Fruit fly (Drosophila melanogaster) whole organism, embryonic: ENCODE results near the gene CG12728.

Experiments
- Aef1 ChIP-seq: fragments of 200-800 bp; sonication (Bioruptor generic); IDR thresholded peaks from 3 replicates; pipeline ENCODE4 v1.3.6; 2022; ENCODE audit warnings: missing biosample characterization, missing genetic modification characterization
- Blimp-1 ChIP-seq: fragments of 200-800 bp; sonication (Bioruptor generic); optimal IDR thresholded peaks from 3 replicates; lab custom pipeline; 2018; ENCODE audit warnings: missing biosample characterization, missing genetic modification characterization, mild to moderate bottlenecking, moderate library complexity, missing genetic modification reagents
- CG11504 ChIP-seq: fragments of 200-800 bp; sonication (Bioruptor generic); optimal IDR thresholded peaks from 3 replicates; lab custom pipeline; 2019; ENCODE audit warnings: missing biosample characterization, mild to moderate bottlenecking, missing genetic modification characterization, moderate library complexity
- CG12104 ChIP-seq: fragments of 200-800 bp; sonication (Bioruptor generic); optimal IDR thresholded peaks from 3 replicates; lab custom pipeline; 2016; ENCODE audit warnings: missing biosample characterization, missing genetic modification characterization
- CG12155 ChIP-seq: fragments of 200-800 bp; sonication (Bioruptor generic); optimal IDR thresholded peaks from 3 replicates; lab custom pipeline; 2016; ENCODE audit warnings: missing biosample characterization, missing genetic modification characterization
- CG14860 ChIP-seq: fragments of 200-800 bp; sonication (Bioruptor generic); IDR thresholded peaks from 3 replicates; pipeline ENCODE4 v1.3.6; 2022; ENCODE audit warnings: missing biosample characterization, missing genetic modification characterization; ENCODE audit not compliant: partially characterized antibody
- CG15479 ChIP-seq: fragments of 200-800 bp; sonication (Bioruptor generic); optimal IDR thresholded peaks from 3 replicates; lab custom pipeline; 2019; ENCODE audit warnings: missing biosample characterization, mild to moderate bottlenecking, missing genetic modification characterization, moderate library complexity
- CG15696 ChIP-seq: fragments of 200-800 bp; sonication (Bioruptor generic); optimal IDR thresholded peaks from 2 replicates; lab custom pipeline; 2019; ENCODE audit warnings: missing biosample characterization, mild to moderate bottlenecking, missing genetic modification characterization, moderate library complexity
- CG17912 ChIP-seq: fragments of 200-800 bp; sonication (Bioruptor generic); optimal IDR thresholded peaks from 2 replicates; lab custom pipeline; 2018; ENCODE audit warnings: missing biosample characterization, mild to moderate bottlenecking, missing genetic modification characterization
- CG1792 ChIP-seq: fragments of 200-800 bp; sonication (Bioruptor generic); optimal IDR thresholded peaks from 2 replicates; lab custom pipeline; 2016; ENCODE audit warnings: missing biosample characterization, missing genetic modification characterization
- CG1832 ChIP-seq: fragments of 200-800 bp; sonication (Bioruptor generic); optimal IDR thresholded peaks from 2 replicates; lab custom pipeline; 2017; ENCODE audit warnings: missing biosample characterization, mild to moderate bottlenecking, missing genetic modification characterization, inconsistent platforms
- CG30020 ChIP-seq: fragments of 200-800 bp; optimal IDR thresholded peaks from 2 replicates; lab custom pipeline; 2019; ENCODE audit warnings: missing biosample characterization, mild to moderate bottlenecking, missing genetic modification characterization, moderate library complexity
- CG31388 ChIP-seq: fragments of 200-800 bp; sonication (Bioruptor generic); optimal IDR thresholded peaks from 2 replicates; lab custom pipeline; 2016; ENCODE audit warnings: missing biosample characterization, missing genetic modification characterization
- CG32767 ChIP-seq: fragments of 200-800 bp; sonication (Bioruptor generic); IDR thresholded peaks from 2 replicates; pipeline ENCODE4 v1.3.6; 2022; ENCODE audit warnings: missing biosample characterization, missing genetic modification characterization
- CG5245 ChIP-seq: fragments of 200-800 bp; sonication (Bioruptor generic); optimal IDR thresholded peaks from 3 replicates; lab custom pipeline; 2016; ENCODE audit warnings: missing biosample characterization, missing genetic modification characterization
- CG7372 ChIP-seq: fragments of 200-800 bp; sonication (Bioruptor generic); IDR thresholded peaks from 2 replicates; pipeline ENCODE4 v1.3.6; 2022; ENCODE audit warnings: missing biosample characterization, missing genetic modification characterization
- CG9932 ChIP-seq: fragments of 200-800 bp; sonication (Bioruptor generic); IDR thresholded peaks from 2 replicates; pipeline ENCODE4 v1.3.6; 2022; ENCODE audit warnings: missing biosample characterization, missing genetic modification characterization
- Dfd ChIP-seq, 2 experiments: fragments of >200 bp; optimal IDR thresholded peaks; 2 replicates each; lab custom pipeline; 2017; ENCODE audit warnings: missing biosample characterization in 2 of 2, missing genetic modification characterization in 2 of 2
- Dll ChIP-seq: fragments of 200-800 bp; sonication (Bioruptor generic); IDR thresholded peaks from 4 replicates; pipeline ENCODE4 v1.3.6; 2022; ENCODE audit warnings: missing biosample characterization, missing genetic modification characterization; ENCODE audit not compliant: partially characterized antibody
- Hmx ChIP-seq: fragments of 200-800 bp; sonication (Bioruptor generic); optimal IDR thresholded peaks from 2 replicates; lab custom pipeline; 2016; ENCODE audit warnings: missing biosample characterization, missing genetic modification characterization
- Kr ChIP-seq: fragments of 200-800 bp; sonication (Bioruptor generic); optimal IDR thresholded peaks from 2 replicates; lab custom pipeline; 2017; ENCODE audit warnings: missing biosample characterization, mild to moderate bottlenecking, missing genetic modification characterization
- MBD-R2 ChIP-seq: fragments of 200-800 bp; sonication (Bioruptor generic); IDR thresholded peaks from 2 replicates; pipeline ENCODE4 v1.3.6; 2022; ENCODE audit warnings: missing biosample characterization, missing genetic modification characterization
- MTF-1 ChIP-seq: fragments of 200-800 bp; sonication (Bioruptor generic); optimal IDR thresholded peaks from 2 replicates; lab custom pipeline; 2018; ENCODE audit warnings: missing biosample characterization, mild to moderate bottlenecking, missing genetic modification characterization, borderline replicate concordance
- Neu2 ChIP-seq: fragments of 200-800 bp; sonication (Bioruptor generic); optimal IDR thresholded peaks from 3 replicates; lab custom pipeline; 2016; ENCODE audit warnings: missing biosample characterization, missing genetic modification characterization, borderline replicate concordance
- Opbp ChIP-seq: fragments of 200-800 bp; sonication (Bioruptor generic); IDR thresholded peaks from 3 replicates; pipeline ENCODE4 v1.3.6; 2022; ENCODE audit warnings: missing biosample characterization, missing genetic modification characterization; ENCODE audit not compliant: partially characterized antibody
- Poxn ChIP-seq: fragments of 200-800 bp; sonication (Bioruptor generic); IDR thresholded peaks from 2 replicates; pipeline ENCODE4 v1.3.6; 2022; ENCODE audit warnings: missing biosample characterization, missing genetic modification characterization
- Sin3A ChIP-seq: fragments of >200 bp; optimal IDR thresholded peaks from 2 replicates; lab custom pipeline; 2018
- Taf1 ChIP-seq: fragments of 200-800 bp; sonication (Bioruptor generic); IDR thresholded peaks from 2 replicates; pipeline ENCODE4 v1.3.6; 2022; ENCODE audit warnings: missing biosample characterization, missing genetic modification characterization
- Xbp1 ChIP-seq: fragments of 200-800 bp; sonication (Bioruptor generic); optimal IDR thresholded peaks from 3 replicates; lab custom pipeline; 2016; ENCODE audit warnings: missing biosample characterization, mild to moderate bottlenecking, missing genetic modification characterization
- ash1 ChIP-seq: fragments of 200-800 bp; sonication (Bioruptor generic); optimal IDR thresholded peaks from 2 replicates; lab custom pipeline; 2018; ENCODE audit warnings: missing biosample characterization, mild to moderate bottlenecking, missing genetic modification characterization
- az2 ChIP-seq: fragments of 200-800 bp; sonication (Bioruptor generic); optimal IDR thresholded peaks from 3 replicates; lab custom pipeline; 2016; ENCODE audit warnings: missing biosample characterization, missing genetic modification characterization
- cas ChIP-seq: fragments of 200-800 bp; sonication (Bioruptor generic); IDR thresholded peaks from 2 replicates; pipeline ENCODE4 v1.3.6; 2022; ENCODE audit warnings: missing biosample characterization, missing genetic modification characterization
- chm ChIP-seq: fragments of 200-800 bp; sonication (Bioruptor generic); IDR thresholded peaks from 2 replicates; pipeline ENCODE4 v1.3.6; 2022; ENCODE audit warnings: missing biosample characterization, missing genetic modification characterization
- croc ChIP-seq: fragments of 200-800 bp; sonication (Bioruptor generic); conservative IDR thresholded peaks from 3 replicates; pipeline ENCODE4 v1.3.6; 2022; ENCODE audit warnings: missing biosample characterization, missing genetic modification characterization
- crol ChIP-seq: fragments of 200-800 bp; sonication (Bioruptor generic); IDR thresholded peaks from 2 replicates; pipeline ENCODE4 v1.3.6; 2022; ENCODE audit warnings: missing biosample characterization, missing genetic modification characterization
- dati ChIP-seq: fragments of 200-800 bp; sonication (Bioruptor generic); IDR thresholded peaks from 2 replicates; pipeline ENCODE4 v1.3.6; 2022; ENCODE audit warnings: missing biosample characterization, missing genetic modification characterization
- disco-r ChIP-seq: fragments of 200-800 bp; sonication (Bioruptor generic); optimal IDR thresholded peaks from 2 replicates; lab custom pipeline; 2016; ENCODE audit warnings: missing biosample characterization, missing genetic modification characterization
- dmrt11E ChIP-seq: fragments of 200-800 bp; sonication (Bioruptor generic); optimal IDR thresholded peaks from 3 replicates; lab custom pipeline; 2018; ENCODE audit warnings: missing biosample characterization, mild to moderate bottlenecking, missing genetic modification characterization, moderate library complexity
- emc ChIP-seq: fragments of 200-800 bp; sonication (Bioruptor generic); optimal IDR thresholded peaks from 2 replicates; lab custom pipeline; 2016; ENCODE audit warnings: missing biosample characterization, missing genetic modification characterization
- grn ChIP-seq: fragments of 200-800 bp; sonication (Bioruptor generic); optimal IDR thresholded peaks from 3 replicates; lab custom pipeline; 2017; ENCODE audit warnings: missing biosample characterization, missing genetic modification characterization
- h ChIP-seq: fragments of >200 bp; optimal IDR thresholded peaks from 2 replicates; lab custom pipeline; 2017
- hb ChIP-seq: fragments of 200-800 bp; sonication (Bioruptor generic); IDR thresholded peaks from 3 replicates; pipeline ENCODE4 v1.3.6; 2022; ENCODE audit warnings: missing biosample characterization, missing genetic modification characterization; ENCODE audit not compliant: partially characterized antibody
- hkb ChIP-seq, 2 experiments: fragments of 200-800 bp in 1 of 2; fragments of >200 bp in 1 of 2; sonication (Bioruptor generic) in 1 of 2; IDR thresholded peaks in 1 of 2; optimal IDR thresholded peaks in 1 of 2; 2 replicates each; pipeline versions ENCODE4 v1.3.6 to Lab custom; 2017 to 2022; ENCODE audit warnings: missing biosample characterization in 1 of 2, missing genetic modification characterization in 1 of 2
- lab ChIP-seq: fragments of 200-800 bp; sonication (Bioruptor generic); optimal IDR thresholded peaks from 3 replicates; lab custom pipeline; 2017; ENCODE audit warnings: missing biosample characterization, missing genetic modification characterization, mild to moderate bottlenecking, moderate library complexity, missing genetic modification reagents
- odd ChIP-seq: fragments of 200-800 bp; sonication (Bioruptor generic); optimal IDR thresholded peaks from 2 replicates; lab custom pipeline; 2017; ENCODE audit warnings: missing biosample characterization, mild to moderate bottlenecking, missing genetic modification characterization
- pb ChIP-seq: fragments of 200-800 bp; sonication (Bioruptor generic); optimal IDR thresholded peaks from 3 replicates; lab custom pipeline; 2016; ENCODE audit warnings: missing biosample characterization, missing genetic modification characterization
- scrt ChIP-seq: fragments of 200-800 bp; sonication (Bioruptor generic); optimal IDR thresholded peaks from 2 replicates; lab custom pipeline; 2018; ENCODE audit warnings: missing biosample characterization, mild to moderate bottlenecking, missing genetic modification characterization, moderate library complexity
- sd ChIP-seq: fragments of 200-800 bp; sonication (Bioruptor generic); optimal IDR thresholded peaks from 3 replicates; lab custom pipeline; 2018; ENCODE audit warnings: missing biosample characterization, mild to moderate bottlenecking, missing genetic modification characterization, moderate library complexity
- tap ChIP-seq: fragments of 200-800 bp; optimal IDR thresholded peaks from 3 replicates; lab custom pipeline; 2019; ENCODE audit warnings: missing biosample characterization, mild to moderate bottlenecking, missing genetic modification characterization, moderate library complexity
- tio ChIP-seq: fragments of 200-800 bp; sonication (Bioruptor generic); optimal IDR thresholded peaks from 2 replicates; lab custom pipeline; 2017; ENCODE audit warnings: missing biosample characterization, missing genetic modification characterization, inconsistent platforms
- toy ChIP-seq: fragments of 200-800 bp; sonication (Bioruptor generic); IDR thresholded peaks from 2 replicates; pipeline ENCODE4 v1.3.6; 2022; ENCODE audit warnings: missing biosample characterization, missing genetic modification characterization

The CG12728 gene

dm6 chrX:5968094-5968723 is 25.8 kb downstream of the CG12728 start (continued):
- TF ChIP-seq Kr (GFP tag; lab: Kevin White, UChicago) (no peak), CG32767 (GFP tag; lab: Robert Waterston, UW) (no peak), CG15479 (no peak), Taf1 (GFP tag; lab: Robert Waterston, UW) (no peak), CG1832 (GFP tag; lab: Kevin White, UChicago) (no peak), Sin3A (lab: Kevin White, UChicago) (no peak), cas (no peak), toy (GFP tag; lab: Robert Waterston, UW) (no peak), CG5245 (GFP tag; lab: Kevin White, UChicago) (peak; percentile 40), Dfd (GFP tag; optimal IDR thresholded peaks at IDR 0.05; lab: Kevin White, UChicago) (no peak), dmrt11E (tag; lab: Kevin White, UChicago) (peak; percentile 53), Poxn (GFP tag; lab: Robert Waterston, UW) (no peak), CG11504 (tag; lab: Kevin White, UChicago) (peak; percentile 61), CG15696 (tag; lab: Kevin White, UChicago) (peak; percentile 21), hb (no peak), odd (GFP tag; lab: Kevin White, UChicago) (no peak), CG31388 (GFP tag; lab: Kevin White, UChicago) (no peak), grn (GFP tag; lab: Kevin White, UChicago) (no peak), lab (GFP tag; lab: Kevin White, UChicago) (no peak), dati (GFP tag; lab: Robert Waterston, UW) (no peak), ash1 (GFP tag; lab: Kevin White, UChicago) (no peak), CG14860 (no peak), Opbp (GFP tag; lab: Robert Waterston, UW) (no peak), chm (no peak), Hmx (GFP tag; lab: Kevin White, UChicago) (no peak), h (no peak), CG12155 (GFP tag; lab: Kevin White, UChicago) (no peak), disco-r (no peak), CG1792 (GFP tag; lab: Kevin White, UChicago) (no peak), Dll (GFP tag; lab: Robert Waterston, UW) (no peak), sd (tag; lab: Kevin White, UChicago) (no peak), az2 (GFP tag; lab: Kevin White, UChicago) (peak; percentile 43), CG30020 (tag; lab: Kevin White, UChicago) (no peak), Xbp1 (GFP tag; lab: Kevin White, UChicago) (peak; percentile 31), tap (tag; lab: Kevin White, UChicago) (no peak), Aef1 (GFP tag; lab: Robert Waterston, UW) (no peak), CG12104 (GFP tag; lab: Kevin White, UChicago) (no peak), Blimp-1 (GFP tag; lab: Kevin White, UChicago) (peak; percentile 43), CG17912 (no peak), pb (GFP tag; lab: Kevin White, UChicago) (no peak), hkb (optimal IDR thresholded peaks at IDR 0.05; lab: Kevin White, UChicago) (no peak), hkb (GFP tag; IDR thresholded peaks at IDR 0.05; lab: Robert Waterston, UW) (no peak), Neu2 (no peak), CG7372 (GFP tag; lab: Robert Waterston, UW) (no peak), emc (no peak), MBD-R2 (GFP tag; lab: Robert Waterston, UW) (no peak), MTF-1 (no peak), croc (no peak), tio (GFP tag; lab: Kevin White, UChicago) (no peak), crol (peak; percentile 47), scrt (no peak), CG9932 (GFP tag; lab: Robert Waterston, UW) (no peak)
